Fruit fly (Drosophila melanogaster): Measurements from ENCODE around the gene ko.

ko gene

dm6 chr3L:21175531-21176271 lies 44.7 kb upstream of the ko start (continued):
- peak; percentile 31 for TF ChIP-seq Jarid2 (GFP tag; optimal IDR thresholded peaks at IDR 0.05)
- peak in 1 of 2 experiments; percentile 18 for TF ChIP-seq crp (GFP tag; optimal IDR thresholded peaks at IDR 0.05)
- no peak for TF ChIP-seq CG30431 (GFP tag; optimal IDR thresholded peaks at IDR 0.05)
- no peak for TF ChIP-seq CG1792 (GFP tag; optimal IDR thresholded peaks at IDR 0.05)
- TF ChIP-seq CG12769 (tag; optimal IDR thresholded peaks at IDR 0.05): peak; percentile 23
- no peak for TF ChIP-seq kay (GFP tag; optimal IDR thresholded peaks at IDR 0.05)
- peak; percentile 65 for TF ChIP-seq phol (tag; optimal IDR thresholded peaks at IDR 0.05)
- no peak for TF ChIP-seq gce (GFP tag; IDR thresholded peaks at IDR 0.05)
- TF ChIP-seq CG17612 (GFP tag; IDR thresholded peaks at IDR 0.05): no peak
- peak in 1 of 2 experiments; percentile 97 for TF ChIP-seq Hr78 (GFP tag; optimal IDR thresholded peaks at IDR 0.05)
- peak; percentile 11 for TF ChIP-seq nom (GFP tag; optimal IDR thresholded peaks at IDR 0.05)
- no peak for TF ChIP-seq CG4707 (GFP tag; optimal IDR thresholded peaks at IDR 0.05)
- TF ChIP-seq Scr (GFP tag; IDR thresholded peaks at IDR 0.05; ENCODE audit: partially characterized antibody): peak; percentile 53
- peak; percentile 49; the same call in 1 of the 2 replicates for TF ChIP-seq CG4360 (GFP tag; IDR thresholded peaks at IDR 0.05)
- TF ChIP-seq CG6654 (GFP tag; optimal IDR thresholded peaks at IDR 0.05): no peak
- TF ChIP-seq rib (GFP tag; IDR thresholded peaks at IDR 0.05): peak; percentile 67; the same call in 1 of the 2 replicates
- TF ChIP-seq Hmx (GFP tag; optimal IDR thresholded peaks at IDR 0.05): no peak
- TF ChIP-seq z (GFP tag; IDR thresholded peaks at IDR 0.05): no peak
- TF ChIP-seq CG5953 (GFP tag; IDR thresholded peaks at IDR 0.05): no peak
- TF ChIP-seq hbn (GFP tag; IDR thresholded peaks at IDR 0.05; ENCODE audit: partially characterized antibody): peak; percentile 33; the same call in 1 of the 2 replicates
- TF ChIP-seq cad (GFP tag; optimal IDR thresholded peaks at IDR 0.05): no peak
- TF ChIP-seq CG1603 (tag; optimal IDR thresholded peaks at IDR 0.05): peak; percentile 81
- TF ChIP-seq CG3163 (GFP tag; optimal IDR thresholded peaks at IDR 0.05): no peak
- no peak for TF ChIP-seq CG12744 (GFP tag; optimal IDR thresholded peaks at IDR 0.05)
- no peak for TF ChIP-seq stc (GFP tag; IDR thresholded peaks at IDR 0.05)
- no peak for TF ChIP-seq lola (GFP tag; optimal IDR thresholded peaks at IDR 0.05)
- peak; percentile 61; the same call in 2 of the 4 replicates for TF ChIP-seq Dll (GFP tag; IDR thresholded peaks at IDR 0.05; ENCODE audit: partially characterized antibody)
- TF ChIP-seq CG10565 (GFP tag; optimal IDR thresholded peaks at IDR 0.05): no peak
- TF ChIP-seq CG6254 (GFP tag; optimal IDR thresholded peaks at IDR 0.05): no peak
- TF ChIP-seq sens (GFP tag): peak; percentile 85
- TF ChIP-seq Ets97D (GFP tag; optimal IDR thresholded peaks at IDR 0.05): peak; percentile 70
- no peak for TF ChIP-seq CG11085 (GFP tag; IDR thresholded peaks at IDR 0.05)
- no peak for TF ChIP-seq Mes4 (GFP tag; optimal IDR thresholded peaks at IDR 0.05)
- peak; percentile 85 for TF ChIP-seq sqz (GFP tag; optimal IDR thresholded peaks at IDR 0.05)
- TF ChIP-seq CG31441 (GFP tag; IDR thresholded peaks at IDR 0.05): peak; percentile 13; the same call in 1 of the 2 replicates
- TF ChIP-seq Max (GFP tag; optimal IDR thresholded peaks at IDR 0.05): peak; percentile 22
- TF ChIP-seq TFAM (GFP tag; optimal IDR thresholded peaks at IDR 0.05): no peak
- TF ChIP-seq Atf6 (GFP tag; IDR thresholded peaks at IDR 0.05): 0 out of 2 replicates have a peak, but pooled peaks have one; percentile 9
- peak; percentile 97 for TF ChIP-seq CG4854 (GFP tag; optimal IDR thresholded peaks at IDR 0.05)
- TF ChIP-seq aop (GFP tag; IDR thresholded peaks at IDR 0.05): no peak
- TF ChIP-seq CG17186 (GFP tag; optimal IDR thresholded peaks at IDR 0.05): peak; percentile 69
- TF ChIP-seq chm (GFP tag; IDR thresholded peaks at IDR 0.05): peak; percentile 56; the same call in 1 of the 2 replicates
- no peak for TF ChIP-seq CG15601 (tag; optimal IDR thresholded peaks at IDR 0.05)
- TF ChIP-seq CG7271 (tag; optimal IDR thresholded peaks at IDR 0.05): peak; percentile 68
- TF ChIP-seq CG15514 (GFP tag; optimal IDR thresholded peaks at IDR 0.05): peak; percentile 54
- TF ChIP-seq CG7556 (GFP tag; optimal IDR thresholded peaks at IDR 0.05): no peak
- TF ChIP-seq CG8924 (tag; optimal IDR thresholded peaks at IDR 0.05): peak; percentile 13
- no peak for TF ChIP-seq CG2199 (GFP tag; IDR thresholded peaks at IDR 0.05)
- no peak for TF ChIP-seq Hr39 (optimal IDR thresholded peaks at IDR 0.05)
